Worm (Caenorhabditis elegans) whole organism, mixed stage, embryonic: ENCODE data around the gene srx-101.

ENCODE experiments used
- blmp-1 ChIP-seq: fragments of 150-350 bp; optimal IDR thresholded peaks from 2 replicates; lab custom pipeline; 2014; ENCODE audit warnings: missing biosample characterization, missing genetic modification characterization
- ceh-43 ChIP-seq: fragments of 200-800 bp; sonication (Bioruptor generic); optimal IDR thresholded peaks from 2 replicates; lab custom pipeline; 2018; ENCODE audit warnings: mild to moderate bottlenecking, missing genetic modification characterization, moderate library complexity, missing compliant biosample characterization
- ces-1 ChIP-seq: fragments of 150-350 bp; optimal IDR thresholded peaks from 2 replicates; lab custom pipeline; 2014; ENCODE audit warnings: missing biosample characterization, missing genetic modification reagents, missing genetic modification characterization
- elt-1 ChIP-seq: sonication (generic microtip); optimal IDR thresholded peaks from 2 replicates; lab custom pipeline; 2017; ENCODE audit warnings: missing genetic modification characterization, mild to moderate bottlenecking, missing compliant biosample characterization, antibody characterized with exemption, moderate library complexity, borderline replicate concordance; ENCODE audit not compliant: insufficient read depth
- lin-13 ChIP-seq: fragments of 150-350 bp; optimal IDR thresholded peaks from 2 replicates; lab custom pipeline; 2014; ENCODE audit warnings: missing biosample characterization, missing genetic modification characterization
- mab-5 ChIP-seq: fragments of 150-350 bp; optimal IDR thresholded peaks from 2 replicates; lab custom pipeline; 2014; ENCODE audit warnings: missing biosample characterization, missing genetic modification characterization
- nhr-28 ChIP-seq: fragments of 150-350 bp; optimal IDR thresholded peaks from 2 replicates; lab custom pipeline; 2014; ENCODE audit warnings: missing biosample characterization, missing genetic modification characterization
- pha-4 ChIP-seq: fragments of 150-350 bp; optimal IDR thresholded peaks from 2 replicates; lab custom pipeline; 2018; ENCODE audit warnings: missing biosample characterization, missing genetic modification reagents, missing genetic modification characterization
- snpc-4 ChIP-seq: fragments of 150-350 bp; optimal IDR thresholded peaks from 2 replicates; lab custom pipeline; 2014; ENCODE audit warnings: missing biosample characterization, missing genetic modification characterization
- tbx-8 ChIP-seq: fragments of 200-800 bp; sonication (Bioruptor generic); optimal IDR thresholded peaks from 2 replicates; lab custom pipeline; 2018; ENCODE audit warnings: mild to moderate bottlenecking, missing genetic modification characterization, moderate library complexity, missing compliant biosample characterization
- unc-62 ChIP-seq: fragments of 150-350 bp; optimal IDR thresholded peaks from 2 replicates; lab custom pipeline; 2014; ENCODE audit warnings: missing biosample characterization, missing genetic modification reagents, missing genetic modification characterization

DNA sequence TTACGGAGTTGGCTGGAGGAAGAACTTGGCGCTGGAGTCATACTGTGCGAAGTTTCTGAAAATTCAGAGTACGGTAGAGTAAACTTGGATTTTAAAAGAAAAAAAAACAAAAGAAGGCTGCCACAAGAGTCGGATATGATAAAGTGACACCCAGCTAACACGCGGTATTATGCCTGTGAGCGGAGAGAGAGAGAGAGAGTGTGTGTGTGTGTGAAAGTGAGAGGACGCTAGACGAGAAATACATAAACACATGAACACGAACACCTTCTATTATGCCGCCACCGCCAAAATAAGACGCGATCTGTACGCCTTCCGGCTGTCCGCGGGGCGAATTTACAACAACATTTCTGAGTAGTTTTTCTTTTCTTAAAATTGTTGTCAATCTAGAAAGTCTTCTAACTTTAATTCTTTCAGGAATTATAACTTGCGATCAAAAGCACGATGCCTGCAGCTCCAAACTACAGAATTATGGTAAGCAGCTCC lies 46.4 kb upstream of the srx-101 start, which contains the start of gene F12E12.6:
- TF ChIP-seq snpc-4 (tag; lab: Kevin White, UChicago) (no peak), nhr-28 (tag; lab: Kevin White, UChicago) (no peak), blmp-1 (no peak), tbx-8 (GFP tag; lab: Kevin White, UChicago) (no peak), pha-4 (tag; lab: Kevin White, UChicago) (no peak), ceh-43 (no peak), elt-1 (no peak), mab-5 (tag; lab: Kevin White, UChicago) (no peak), ces-1 (GFP tag; lab: Kevin White, UChicago) (no peak), lin-13 (tag; lab: Kevin White, UChicago) (no peak), unc-62 (GFP tag; lab: Kevin White, UChicago) (no peak)
